Worm (Caenorhabditis elegans) whole organism, early embryonic: ENCODE results near the gene skr-18.

Experiments used
- aly-1 ChIP-seq: sonication (generic microtip); optimal IDR thresholded peaks from 2 replicates; lab custom pipeline; 2016; ENCODE audit warnings: missing genetic modification characterization, missing compliant biosample characterization
- ama-1 ChIP-seq: fragments of 150-350 bp; optimal IDR thresholded peaks from 2 replicates; lab custom pipeline; 2014
- hmbx-1 ChIP-seq: sonication (generic microtip); optimal IDR thresholded peaks from 2 replicates; lab custom pipeline; 2016; ENCODE audit warnings: mild to moderate bottlenecking, missing genetic modification characterization, missing compliant biosample characterization
- hnd-1 ChIP-seq: sonication (generic microtip); optimal IDR thresholded peaks from 2 replicates; lab custom pipeline; 2016; ENCODE audit warnings: missing genetic modification characterization, missing compliant biosample characterization
- tra-4 ChIP-seq: sonication (generic microtip); optimal IDR thresholded peaks from 2 replicates; lab custom pipeline; 2017; ENCODE audit warnings: missing genetic modification characterization, missing compliant biosample characterization

DNA sequence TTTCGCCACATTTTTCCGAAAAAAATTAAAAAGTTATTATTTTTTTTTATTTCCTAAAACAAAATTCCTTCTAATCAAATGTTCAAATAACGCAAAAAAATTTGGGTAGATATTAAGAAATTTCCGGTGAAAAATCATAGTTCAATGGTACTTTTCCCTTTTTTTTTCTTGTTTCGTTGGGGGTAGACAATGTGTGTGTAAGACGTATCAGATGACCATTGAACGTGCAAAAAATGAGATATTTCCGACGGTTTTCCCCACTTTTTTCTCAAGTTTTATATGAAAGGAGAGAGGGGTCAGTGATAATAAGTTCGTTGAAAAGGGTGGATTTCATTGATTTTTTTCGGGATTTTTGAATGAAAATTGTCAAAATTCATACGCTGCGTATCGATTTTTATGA is 30.9 kb upstream of the skr-18 start:
- TF ChIP-seq tra-4 (tag; lab: Kevin White, UChicago): no peak
- no peak for TF ChIP-seq ama-1 (lab: Kevin White, UChicago)
- TF ChIP-seq hmbx-1 (tag; lab: Kevin White, UChicago): no peak
- TF ChIP-seq hnd-1 (tag; lab: Kevin White, UChicago): no peak
- TF ChIP-seq aly-1 (tag; lab: Kevin White, UChicago): no peak
